Worm (Caenorhabditis elegans) whole organism, L1 larva: Measurements from ENCODE around the gene xpc-1.

Source experiments
- aly-2 ChIP-seq: fragments of 150-350 bp; optimal IDR thresholded peaks from 2 replicates; lab custom pipeline; 2014; ENCODE audit warnings: missing biosample characterization, missing genetic modification characterization
- blmp-1 ChIP-seq: fragments of 150-350 bp; optimal IDR thresholded peaks from 2 replicates; lab custom pipeline; 2014; ENCODE audit warnings: missing biosample characterization, missing genetic modification characterization
- ceh-63 ChIP-seq: fragments of 200-800 bp; sonication (Bioruptor generic); optimal IDR thresholded peaks from 2 replicates; lab custom pipeline; 2018; ENCODE audit warnings: mild to moderate bottlenecking, missing genetic modification characterization, missing compliant biosample characterization
- ceh-88 ChIP-seq: fragments of 200-800 bp; sonication (Bioruptor generic); IDR thresholded peaks from 2 replicates; pipeline ENCODE4 v1.3.6; 2022; ENCODE audit warnings: missing genetic modification characterization, missing compliant biosample characterization
- dsc-1 ChIP-seq: sonication (generic microtip); optimal IDR thresholded peaks from 2 replicates; lab custom pipeline; 2016; ENCODE audit warnings: mild to moderate bottlenecking, missing genetic modification characterization, missing compliant biosample characterization
- elt-2 ChIP-seq: sonication (generic microtip); optimal IDR thresholded peaks from 2 replicates; lab custom pipeline; 2016; ENCODE audit warnings: missing genetic modification characterization, mild to moderate bottlenecking, inconsistent platforms, missing compliant biosample characterization, missing genetic modification reagents
- lin-39 ChIP-seq: fragments of 150-350 bp; optimal IDR thresholded peaks from 2 replicates; lab custom pipeline; 2014; ENCODE audit warnings: missing biosample characterization, missing genetic modification reagents, missing genetic modification characterization
- nhr-11 ChIP-seq: fragments of 150-350 bp; optimal IDR thresholded peaks from 2 replicates; lab custom pipeline; 2014; ENCODE audit warnings: missing biosample characterization, missing genetic modification characterization
- nhr-12 ChIP-seq: sonication (generic microtip); optimal IDR thresholded peaks from 2 replicates; lab custom pipeline; 2017; ENCODE audit warnings: missing biosample characterization, missing genetic modification characterization
- nhr-20 ChIP-seq: sonication (generic microtip); optimal IDR thresholded peaks from 2 replicates; lab custom pipeline; 2016; ENCODE audit warnings: mild to moderate bottlenecking, missing genetic modification characterization, missing compliant biosample characterization
- pqm-1 ChIP-seq: sonication (generic microtip); optimal IDR thresholded peaks from 3 replicates; lab custom pipeline; 2017; ENCODE audit warnings: missing biosample characterization, missing genetic modification characterization
- sup-37 ChIP-seq: fragments of 200-800 bp; sonication (Bioruptor generic); optimal IDR thresholded peaks from 2 replicates; lab custom pipeline; 2018; ENCODE audit warnings: mild to moderate bottlenecking, missing genetic modification characterization, missing compliant biosample characterization
- unc-86 ChIP-seq: sonication (generic microtip); optimal IDR thresholded peaks from 2 replicates; lab custom pipeline; 2016; ENCODE audit warnings: missing genetic modification characterization, missing compliant biosample characterization
- xbp-1 ChIP-seq: sonication (generic microtip); optimal IDR thresholded peaks from 2 replicates; lab custom pipeline; 2016; ENCODE audit warnings: missing genetic modification characterization, missing compliant biosample characterization
- zag-1 ChIP-seq: fragments of 150-350 bp; optimal IDR thresholded peaks from 2 replicates; lab custom pipeline; 2014; ENCODE audit warnings: missing biosample characterization, missing genetic modification characterization

Gene xpc-1

ce11 chrIV:2053591-2053990 is 60.7 kb downstream of the xpc-1 start (continued):
- TF ChIP-seq ceh-88 (GFP tag; lab: Robert Waterston, UW): no peak
- no peak for TF ChIP-seq elt-2 (tag; lab: Kevin White, UChicago)
- TF ChIP-seq lin-39 (tag; lab: Kevin White, UChicago): no peak
- TF ChIP-seq nhr-11 (tag; lab: Kevin White, UChicago): no peak
- TF ChIP-seq pqm-1 (tag; lab: Kevin White, UChicago): no peak
- TF ChIP-seq zag-1 (tag; lab: Kevin White, UChicago): no peak
- TF ChIP-seq unc-86 (tag; lab: Kevin White, UChicago): no peak
- no peak for TF ChIP-seq ceh-63 (GFP tag; lab: Kevin White, UChicago)
- TF ChIP-seq blmp-1 (tag; lab: Kevin White, UChicago): no peak
- TF ChIP-seq, all 84 proteins: peak for 16

- no peak for TF ChIP-seq sup-37 (GFP tag; lab: Kevin White, UChicago)
- no peak for TF ChIP-seq nhr-20 (tag; lab: Kevin White, UChicago)
- TF ChIP-seq xbp-1: no peak
- TF ChIP-seq dsc-1 (tag; lab: Kevin White, UChicago): no peak
- TF ChIP-seq aly-2: no peak
- no peak for TF ChIP-seq nhr-12
- TF ChIP-seq, all 84 proteins: peak for 0
Observed at ce11 chrIV:2057462-2057861, 64.6 kb downstream of the xpc-1 start.
